Worm (Caenorhabditis elegans) whole organism, dauer: Measurements from ENCODE around the gene idpp-16.

Source experiments
- unc-62 ChIP-seq: sonication (generic microtip); optimal IDR thresholded peaks from 2 replicates; lab custom pipeline; 2017; ENCODE audit warnings: missing biosample characterization, missing genetic modification reagents, missing genetic modification characterization

Gene idpp-16

ce11 chrV:11585122-11585521, 21.2 kb downstream of the idpp-16 start:
- TF ChIP-seq unc-62 (GFP tag; lab: Kevin White, UChicago) = no peak

ce11 chrV:11583212-11583611, 23.1 kb downstream of the idpp-16 start, which contains the start of gene srx-88:
Gene srx-88, plus strand, starts transcription at chrV:11583512.
- TF ChIP-seq unc-62 (GFP tag; lab: Kevin White, UChicago) = no peak

ce11 chrV:11580826-11581225, 25.5 kb downstream of the idpp-16 start, which contains the start of gene srx-90:
Gene srx-90, plus strand, starts transcription at chrV:11581126.
- no peak for TF ChIP-seq unc-62 (GFP tag; lab: Kevin White, UChicago)

ce11 chrV:11574563-11574962, 31.8 kb downstream of the idpp-16 start:
- no peak for TF ChIP-seq unc-62 (GFP tag; lab: Kevin White, UChicago)

ce11 chrV:11572803-11573490, 33.4 kb downstream of the idpp-16 start, which contains the start of the genes H12C20.7 and nhr-68:
Gene H12C20.7, minus strand, starts transcription at chrV:11572990.
Gene nhr-68, plus strand, starts transcription at chrV:11573440.
- TF ChIP-seq unc-62 (GFP tag; lab: Kevin White, UChicago) = no peak

ce11 chrV:11570169-11570651, 36.1 kb downstream of the idpp-16 start, which contains the start of the genes nhr-101 and pms-2:
Gene nhr-101, plus strand, starts transcription at chrV:11570476.
Gene pms-2, minus strand, starts transcription at chrV:11570601.
- no peak for TF ChIP-seq unc-62 (GFP tag; lab: Kevin White, UChicago)

- TF ChIP-seq unc-62 (GFP tag; lab: Kevin White, UChicago) = no peak
Observed at ce11 chrV:11564573-11564972, 41.8 kb downstream of the idpp-16 start, which contains the start of gene srx-87. Gene srx-87, plus strand, starts transcription at chrV:11564873.

- TF ChIP-seq unc-62 (GFP tag; lab: Kevin White, UChicago) = no peak
Observed at ce11 chrV:11562643-11563042, 43.7 kb downstream of the idpp-16 start, which contains the start of gene srx-86. Gene srx-86, plus strand, starts transcription at chrV:11562943.
